Worm (Caenorhabditis elegans) whole organism, L4 larva: Measurements from ENCODE around the gene flp-2.
A peak's percentile ranks its signal among the peaks of the same experiment; 100 is the strongest.

Experiments used
- F10B5.3 ChIP-seq: sonication (generic microtip); optimal IDR thresholded peaks from 2 replicates; lab custom pipeline; 2016; ENCODE audit warnings: mild to moderate bottlenecking, missing genetic modification characterization, missing compliant biosample characterization
- F26F4.8 ChIP-seq: fragments of 200-800 bp; sonication (Bioruptor generic); conservative IDR thresholded peaks from 2 replicates; pipeline ENCODE4 v1.3.6; 2022; ENCODE audit warnings: missing genetic modification characterization, missing compliant biosample characterization
- F44E2.7 ChIP-seq: fragments of 200-800 bp; sonication (Bioruptor generic); IDR thresholded peaks from 2 replicates; pipeline ENCODE4 v2.1.2; 2022; ENCODE audit warnings: missing genetic modification characterization, missing compliant biosample characterization
- Y105C5A.15 ChIP-seq: fragments of 200-800 bp; sonication (Bioruptor generic); IDR thresholded peaks from 2 replicates; pipeline ENCODE4 v1.3.6; 2022; ENCODE audit warnings: missing genetic modification characterization, missing compliant biosample characterization
- ZK546.5 ChIP-seq, 2 experiments: sonication (generic microtip); optimal IDR thresholded peaks; 2 replicates each; lab custom pipeline; 2017; ENCODE audit warnings: missing biosample characterization in 2 of 2, missing genetic modification characterization in 2 of 2
- aha-1 ChIP-seq: fragments of 150-350 bp; peaks from one replicate; lab custom pipeline; 2014; ENCODE audit warnings: missing biosample characterization, missing genetic modification characterization
- ceh-20 ChIP-seq: fragments of 200-800 bp; sonication (Bioruptor generic); IDR thresholded peaks from 2 replicates; pipeline ENCODE4 v1.3.6; 2022; ENCODE audit warnings: missing genetic modification reagents, missing genetic modification characterization, missing compliant biosample characterization
- ceh-28 ChIP-seq: fragments of 150-350 bp; optimal IDR thresholded peaks from 2 replicates; lab custom pipeline; 2014; ENCODE audit warnings: missing biosample characterization, missing genetic modification reagents, missing genetic modification characterization
- ceh-44 ChIP-seq: fragments of 200-800 bp; sonication (Bioruptor generic); IDR thresholded peaks from 2 replicates; pipeline ENCODE4 v1.3.6; 2022; ENCODE audit warnings: missing genetic modification reagents, missing genetic modification characterization, missing compliant biosample characterization
- ceh-62 ChIP-seq: sonication (generic microtip); optimal IDR thresholded peaks from 2 replicates; lab custom pipeline; 2017; ENCODE audit warnings: missing biosample characterization, missing genetic modification characterization
- ces-1 ChIP-seq: fragments of 150-350 bp; sonication (generic microtip); optimal IDR thresholded peaks from 4 replicates; lab custom pipeline; 2014; ENCODE audit warnings: missing biosample characterization, missing genetic modification reagents, missing genetic modification characterization
- ctbp-1 ChIP-seq: fragments of 200-800 bp; sonication (Bioruptor generic); IDR thresholded peaks from 2 replicates; pipeline ENCODE4 v1.3.6; 2022; ENCODE audit warnings: missing genetic modification reagents, missing genetic modification characterization, missing compliant biosample characterization
- daf-12 ChIP-seq: fragments of 150-350 bp; optimal IDR thresholded peaks from 2 replicates; lab custom pipeline; 2014; ENCODE audit warnings: missing biosample characterization, missing genetic modification reagents, missing genetic modification characterization
- daf-16 ChIP-seq, 3 experiments: sonication (generic microtip); optimal IDR thresholded peaks; 2 replicates each; lab custom pipeline; 2016 to 2017; ENCODE audit warnings: missing genetic modification characterization in 3 of 3, missing genetic modification reagents in 3 of 3, mild to moderate bottlenecking in 2 of 3, missing compliant biosample characterization in 2 of 3, missing biosample characterization in 1 of 3, moderate library complexity in 1 of 3
- dmd-6 ChIP-seq: fragments of 200-800 bp; sonication (Bioruptor generic); IDR thresholded peaks from 2 replicates; pipeline ENCODE4 v1.3.6; 2022; ENCODE audit warnings: missing genetic modification reagents, missing genetic modification characterization, missing compliant biosample characterization
- dmd-9 ChIP-seq: fragments of 200-800 bp; sonication (Bioruptor generic); IDR thresholded peaks from 2 replicates; pipeline ENCODE4 v1.3.6; 2022; ENCODE audit warnings: missing genetic modification reagents, missing genetic modification characterization, missing compliant biosample characterization
- duxl-1 ChIP-seq: sonication (generic microtip); optimal IDR thresholded peaks from 2 replicates; lab custom pipeline; 2016; ENCODE audit warnings: mild to moderate bottlenecking, missing genetic modification characterization, moderate library complexity, missing compliant biosample characterization; ENCODE audit not compliant: poor library complexity
- egl-43 ChIP-seq: fragments of 200-800 bp; sonication (Bioruptor generic); IDR thresholded peaks from 2 replicates; pipeline ENCODE4 v1.3.6; 2022; ENCODE audit warnings: missing genetic modification reagents, missing genetic modification characterization, missing compliant biosample characterization
- fkh-10 ChIP-seq: fragments of 150-350 bp; optimal IDR thresholded peaks from 2 replicates; lab custom pipeline; 2014; ENCODE audit warnings: missing biosample characterization, missing genetic modification reagents, missing genetic modification characterization
- gei-8 ChIP-seq: fragments of 200-800 bp; sonication (Bioruptor generic); optimal IDR thresholded peaks from 2 replicates; lab custom pipeline; 2018; ENCODE audit warnings: mild to moderate bottlenecking, missing genetic modification characterization, missing compliant biosample characterization
- hlh-11 ChIP-seq: fragments of 200-800 bp; sonication (Bioruptor generic); optimal IDR thresholded peaks from 2 replicates; lab custom pipeline; 2018; ENCODE audit warnings: mild to moderate bottlenecking, missing genetic modification characterization, missing compliant biosample characterization
- hlh-30 ChIP-seq: sonication (generic microtip); optimal IDR thresholded peaks from 2 replicates; lab custom pipeline; 2017; ENCODE audit warnings: antibody characterized with exemption, mild to moderate bottlenecking, missing genetic modification characterization, missing compliant biosample characterization; ENCODE audit not compliant: insufficient read depth
- hmg-1.1 ChIP-seq: fragments of 200-800 bp; sonication (Bioruptor generic); IDR thresholded peaks from 2 replicates; pipeline ENCODE4 v1.3.6; 2022; ENCODE audit warnings: missing genetic modification reagents, missing genetic modification characterization, missing compliant biosample characterization
- lin-13 ChIP-seq: fragments of 150-350 bp; optimal IDR thresholded peaks from 2 replicates; lab custom pipeline; 2014; ENCODE audit warnings: missing biosample characterization, missing genetic modification reagents, missing genetic modification characterization
- lin-29 ChIP-seq: fragments of 200-800 bp; sonication (Bioruptor generic); IDR thresholded peaks from 2 replicates; pipeline ENCODE4 v1.3.6; 2022; ENCODE audit warnings: missing genetic modification reagents, missing genetic modification characterization, missing compliant biosample characterization
- madf-9 ChIP-seq: fragments of 200-800 bp; sonication (Bioruptor generic); conservative IDR thresholded peaks from 2 replicates; pipeline ENCODE4 v1.3.6; 2022; ENCODE audit warnings: missing genetic modification reagents, missing genetic modification characterization, missing compliant biosample characterization
- mdl-1 ChIP-seq, 2 experiments: fragments of 150-350 bp in 1 of 2; sonication (generic microtip) in 1 of 2; optimal IDR thresholded peaks; 2 replicates each; lab custom pipeline; 2014 to 2017; ENCODE audit warnings: missing biosample characterization in 2 of 2, missing genetic modification characterization in 2 of 2
- mep-1 ChIP-seq: fragments of 150-350 bp; sonication (generic microtip); optimal IDR thresholded peaks from 3 replicates; lab custom pipeline; 2014; ENCODE audit warnings: missing biosample characterization, missing genetic modification characterization
- mes-2 ChIP-seq: sonication (generic microtip); optimal IDR thresholded peaks from 2 replicates; lab custom pipeline; 2016; ENCODE audit warnings: missing genotype, mild to moderate bottlenecking, missing genetic modification characterization, missing compliant biosample characterization; ENCODE audit not compliant: poor library complexity, severe bottlenecking
- mxl-3 ChIP-seq: fragments of 200-800 bp; sonication (Bioruptor generic); optimal IDR thresholded peaks from 2 replicates; lab custom pipeline; 2018; ENCODE audit warnings: mild to moderate bottlenecking, missing genetic modification characterization, missing compliant biosample characterization
- nhr-10 ChIP-seq: fragments of 150-350 bp; optimal IDR thresholded peaks from 2 replicates; lab custom pipeline; 2014; ENCODE audit warnings: missing biosample characterization, missing genetic modification characterization
- nhr-11 ChIP-seq: fragments of 150-350 bp; optimal IDR thresholded peaks from 2 replicates; lab custom pipeline; 2014; ENCODE audit warnings: missing biosample characterization, missing genetic modification characterization
- nhr-237 ChIP-seq: sonication (generic microtip); optimal IDR thresholded peaks from 2 replicates; lab custom pipeline; 2017; ENCODE audit warnings: missing biosample characterization, missing genetic modification characterization
- nhr-25 ChIP-seq: sonication (generic microtip); optimal IDR thresholded peaks from 2 replicates; lab custom pipeline; 2017; ENCODE audit warnings: missing genetic modification characterization, mild to moderate bottlenecking, missing compliant biosample characterization, antibody characterized with exemption, moderate library complexity, borderline replicate concordance; ENCODE audit not compliant: insufficient read depth
- nhr-41 ChIP-seq: fragments of 200-800 bp; sonication (Bioruptor generic); IDR thresholded peaks from 2 replicates; pipeline ENCODE4 v1.3.6; 2022; ENCODE audit warnings: missing genetic modification reagents, missing genetic modification characterization, missing compliant biosample characterization
- nhr-6 ChIP-seq: fragments of 150-350 bp; optimal IDR thresholded peaks from 2 replicates; lab custom pipeline; 2014; ENCODE audit warnings: missing biosample characterization, missing genetic modification characterization
- nhr-76 ChIP-seq: fragments of 150-350 bp; optimal IDR thresholded peaks from 2 replicates; lab custom pipeline; 2014; ENCODE audit warnings: missing biosample characterization, missing genetic modification characterization
- nhr-77 ChIP-seq: fragments of 150-350 bp; optimal IDR thresholded peaks from 2 replicates; lab custom pipeline; 2014; ENCODE audit warnings: missing biosample characterization, missing genetic modification characterization
- pha-4 ChIP-seq, 2 experiments: fragments of 150-350 bp in 1 of 2; fragments of 200-800 bp in 1 of 2; sonication (Bioruptor generic) in 1 of 2; IDR thresholded peaks in 1 of 2; optimal IDR thresholded peaks in 1 of 2; 2 replicates each; pipeline versions ENCODE4 v1.3.6 to Lab custom; 2014 to 2022; ENCODE audit warnings: missing genetic modification characterization in 2 of 2, missing genetic modification reagents in 2 of 2, missing biosample characterization in 1 of 2, missing compliant biosample characterization in 1 of 2
- set-16 ChIP-seq: fragments of 200-800 bp; sonication (Bioruptor generic); IDR thresholded peaks from 2 replicates; pipeline ENCODE4 v1.3.6; 2022; ENCODE audit warnings: missing genetic modification reagents, missing genetic modification characterization, missing compliant biosample characterization
- skn-1 ChIP-seq: fragments of 150-350 bp; optimal IDR thresholded peaks from 2 replicates; lab custom pipeline; 2014; ENCODE audit warnings: missing biosample characterization, missing genetic modification characterization
- snpc-1.2 ChIP-seq: fragments of 200-800 bp; sonication (Bioruptor generic); IDR thresholded peaks from 2 replicates; pipeline ENCODE4 v1.3.6; 2022; ENCODE audit warnings: missing genetic modification reagents, missing genetic modification characterization, missing compliant biosample characterization
- spr-1 ChIP-seq: sonication (generic microtip); optimal IDR thresholded peaks from 2 replicates; lab custom pipeline; 2016; ENCODE audit warnings: mild to moderate bottlenecking, missing genetic modification characterization, missing compliant biosample characterization
- unc-130 ChIP-seq: sonication (generic microtip); optimal IDR thresholded peaks from 2 replicates; lab custom pipeline; 2016; ENCODE audit warnings: missing genetic modification reagents, missing genetic modification characterization, missing compliant biosample characterization
- unc-62 ChIP-seq, 3 experiments: fragments of 150-350 bp in 1 of 3; sonication (generic microtip); optimal IDR thresholded peaks in 2 of 3; peaks in 1 of 3; 1 replicate in 1 of 3; 2 replicates in 2 of 3; lab custom pipeline; 2014 to 2017; ENCODE audit warnings: missing biosample characterization in 3 of 3, missing genetic modification characterization in 3 of 3, missing genetic modification reagents in 3 of 3, missing genotype in 1 of 3
- vab-7 ChIP-seq: fragments of 200-800 bp; sonication (Bioruptor generic); IDR thresholded peaks from 2 replicates; pipeline ENCODE4 v1.3.6; 2022; ENCODE audit warnings: missing genetic modification reagents, missing genetic modification characterization, missing compliant biosample characterization
- zfp-3 ChIP-seq: fragments of 200-800 bp; sonication (Bioruptor generic); conservative IDR thresholded peaks from 2 replicates; pipeline ENCODE4 v1.3.6; 2022; ENCODE audit warnings: missing genetic modification reagents, missing genetic modification characterization, missing compliant biosample characterization
- ztf-11 ChIP-seq: fragments of 150-350 bp; optimal IDR thresholded peaks from 2 replicates; lab custom pipeline; 2014; ENCODE audit warnings: missing biosample characterization, missing genetic modification characterization
- ztf-7 ChIP-seq: fragments of 150-350 bp; optimal IDR thresholded peaks from 2 replicates; lab custom pipeline; 2014; ENCODE audit warnings: missing biosample characterization, missing genetic modification characterization

Gene flp-2

ce11 chrX:10141963-10142431 is 47.0 kb upstream of the flp-2 start, which contains the start of gene oac-14 (continued):
- TF ChIP-seq daf-16 (GFP tag; optimal IDR thresholded peaks at IDR 0.05; lab: Kevin White, UChicago) (peak in 1 of 2 experiments; percentile 81), daf-16 (tag; optimal IDR thresholded peaks at IDR 0.05; lab: Kevin White, UChicago) (peak; percentile 95), lin-29 (GFP tag; lab: Robert Waterston, UW) (no peak), ZK546.5 (tag; optimal IDR thresholded peaks at IDR 0.05; lab: Kevin White, UChicago) (no peak), F10B5.3 (tag; lab: Kevin White, UChicago) (no peak), skn-1 (tag; lab: Kevin White, UChicago) (no peak), nhr-10 (tag; lab: Kevin White, UChicago) (peak; percentile 74), zfp-3 (no peak), ceh-28 (tag; lab: Kevin White, UChicago) (no peak), snpc-1.2 (GFP tag; lab: Robert Waterston, UW) (no peak), unc-62 (GFP tag; optimal IDR thresholded peaks at IDR 0.05 in 1 of 2; lab: Kevin White, UChicago) (no peak), unc-62 (tag; optimal IDR thresholded peaks at IDR 0.05; lab: Kevin White, UChicago) (no peak), ctbp-1 (no peak), gei-8 (GFP tag; lab: Kevin White, UChicago) (no peak), set-16 (no peak), mes-2 (peak; percentile 54), Y105C5A.15 (GFP tag; lab: Robert Waterston, UW) (no peak), lin-13 (GFP tag; lab: Kevin White, UChicago) (no peak), mdl-1 (tag; optimal IDR thresholded peaks at IDR 0.05; lab: Kevin White, UChicago) (peak in 1 of 2 experiments; percentile 50), nhr-41 (no peak; the same call in 1 of the 2 replicates), daf-12 (tag; lab: Kevin White, UChicago) (no peak), egl-43 (no peak), nhr-25 (no peak), nhr-237 (tag; lab: Kevin White, UChicago) (no peak), hlh-11 (peak; percentile 95), vab-7 (GFP tag; lab: Robert Waterston, UW) (no peak), hmg-1.1 (0 out of 2 replicates have a peak, but pooled peaks have one; percentile 16), F26F4.8 (GFP tag; lab: Robert Waterston, UW) (no peak), nhr-76 (no peak), dmd-6 (GFP tag; lab: Robert Waterston, UW) (peak; percentile 95), ztf-7 (tag; lab: Kevin White, UChicago) (no peak), nhr-11 (peak; percentile 42), mxl-3 (GFP tag; lab: Kevin White, UChicago) (no peak), duxl-1 (tag; lab: Kevin White, UChicago) (no peak), ceh-62 (tag; lab: Kevin White, UChicago) (no peak), ceh-20 (GFP tag; lab: Robert Waterston, UW) (peak; percentile 82), ztf-11 (no peak), dmd-9 (GFP tag; lab: Robert Waterston, UW) (no peak), fkh-10 (no peak), ceh-44 (GFP tag; lab: Robert Waterston, UW) (no peak), nhr-77 (tag; lab: Kevin White, UChicago) (peak; percentile 87), madf-9 (GFP tag; lab: Robert Waterston, UW) (no peak), nhr-6 (tag; lab: Kevin White, UChicago) (no peak), aha-1 (tag; lab: Kevin White, UChicago) (peak; percentile 31), ces-1 (GFP tag; lab: Kevin White, UChicago) (no peak), unc-130 (no peak), spr-1 (tag; lab: Kevin White, UChicago) (peak; percentile 21), mep-1 (tag; lab: Kevin White, UChicago) (peak; percentile 34), hlh-30 (tag; lab: Kevin White, UChicago) (peak; percentile 48), F44E2.7 (GFP tag; lab: Robert Waterston, UW) (no peak), pha-4 (GFP tag; IDR thresholded peaks at IDR 0.05; lab: Robert Waterston, UW) (peak; percentile 37; the same call in 1 of the 2 replicates), pha-4 (tag; optimal IDR thresholded peaks at IDR 0.05; lab: Kevin White, UChicago) (no peak)
